Worm (Caenorhabditis elegans) whole organism, late embryonic: ENCODE measurements around the gene ZC487.1.

Source experiments
- C08G9.2 ChIP-seq: sonication (generic microtip); optimal IDR thresholded peaks from 2 replicates; lab custom pipeline; 2016; ENCODE audit warnings: mild to moderate bottlenecking, missing genetic modification characterization, moderate library complexity, missing compliant biosample characterization
- C38D4.7 ChIP-seq: fragments of 200-800 bp; sonication (Bioruptor generic); optimal IDR thresholded peaks from 2 replicates; lab custom pipeline; 2018; ENCODE audit warnings: mild to moderate bottlenecking, missing genetic modification characterization, moderate library complexity, missing compliant biosample characterization
- F13H6.1 ChIP-seq: sonication (generic microtip); optimal IDR thresholded peaks from 2 replicates; lab custom pipeline; 2016; ENCODE audit warnings: missing genetic modification characterization, missing compliant biosample characterization
- K02D7.2 ChIP-seq: sonication (generic microtip); optimal IDR thresholded peaks from 2 replicates; lab custom pipeline; 2017; ENCODE audit warnings: mild to moderate bottlenecking, missing genetic modification characterization, missing compliant biosample characterization
- T23F11.4 ChIP-seq: fragments of 200-800 bp; sonication (Bioruptor generic); optimal IDR thresholded peaks from 2 replicates; lab custom pipeline; 2018; ENCODE audit warnings: mild to moderate bottlenecking, missing genetic modification characterization, missing compliant biosample characterization
- Y22D7AL.16 ChIP-seq: sonication (generic microtip); optimal IDR thresholded peaks from 2 replicates; lab custom pipeline; 2016; ENCODE audit warnings: missing genetic modification characterization, missing compliant biosample characterization
- ama-1 ChIP-seq: fragments of 150-350 bp; optimal IDR thresholded peaks from 2 replicates; lab custom pipeline; 2014
- ceh-14 ChIP-seq: sonication (generic microtip); optimal IDR thresholded peaks from 2 replicates; lab custom pipeline; 2016; ENCODE audit warnings: missing genotype, missing genetic modification characterization, missing compliant biosample characterization
- ceh-22 ChIP-seq: sonication (generic microtip); optimal IDR thresholded peaks from 2 replicates; lab custom pipeline; 2017; ENCODE audit warnings: missing biosample characterization, missing genetic modification characterization
- ceh-30 ChIP-seq: fragments of 150-350 bp; optimal IDR thresholded peaks from 2 replicates; lab custom pipeline; 2014; ENCODE audit warnings: missing biosample characterization, missing genetic modification characterization
- ceh-31 ChIP-seq: sonication (generic microtip); optimal IDR thresholded peaks from 2 replicates; lab custom pipeline; 2016; ENCODE audit warnings: missing genetic modification characterization, missing compliant biosample characterization
- ceh-34 ChIP-seq: sonication (generic microtip); optimal IDR thresholded peaks from 2 replicates; lab custom pipeline; 2016; ENCODE audit warnings: mild to moderate bottlenecking, missing genetic modification characterization, missing compliant biosample characterization
- ceh-48 ChIP-seq: sonication (generic microtip); optimal IDR thresholded peaks from 2 replicates; lab custom pipeline; 2016; ENCODE audit warnings: missing genetic modification characterization, inconsistent platforms, missing compliant biosample characterization
- che-1 ChIP-seq: sonication (generic microtip); optimal IDR thresholded peaks from 2 replicates; lab custom pipeline; 2016; ENCODE audit warnings: mild to moderate bottlenecking, missing genetic modification characterization, missing compliant biosample characterization
- dmd-4 ChIP-seq: sonication (generic microtip); optimal IDR thresholded peaks from 2 replicates; lab custom pipeline; 2016; ENCODE audit warnings: borderline replicate concordance, missing genetic modification characterization, missing compliant biosample characterization
- dve-1 ChIP-seq: sonication (generic microtip); optimal IDR thresholded peaks from 2 replicates; lab custom pipeline; 2017; ENCODE audit warnings: antibody characterized with exemption, mild to moderate bottlenecking, missing genetic modification characterization, missing compliant biosample characterization
- eyg-1 ChIP-seq: sonication (generic microtip); optimal IDR thresholded peaks from 2 replicates; lab custom pipeline; 2016; ENCODE audit warnings: missing genotype, missing genetic modification characterization, missing compliant biosample characterization
- fax-1 ChIP-seq: sonication (generic microtip); optimal IDR thresholded peaks from 2 replicates; lab custom pipeline; 2016; ENCODE audit warnings: missing genotype, missing genetic modification characterization, missing compliant biosample characterization
- gmeb-2 ChIP-seq: sonication (generic microtip); optimal IDR thresholded peaks from 2 replicates; lab custom pipeline; 2016; ENCODE audit warnings: missing genetic modification characterization, inconsistent platforms, missing compliant biosample characterization
- hlh-30 ChIP-seq: sonication (generic microtip); optimal IDR thresholded peaks from 2 replicates; lab custom pipeline; 2017; ENCODE audit warnings: antibody characterized with exemption, missing genetic modification characterization, missing compliant biosample characterization; ENCODE audit not compliant: insufficient read depth
- hlh-6 ChIP-seq: sonication (generic microtip); optimal IDR thresholded peaks from 2 replicates; lab custom pipeline; 2016; ENCODE audit warnings: missing genotype, missing genetic modification characterization, missing compliant biosample characterization
- lim-6 ChIP-seq: sonication (generic microtip); optimal IDR thresholded peaks from 2 replicates; lab custom pipeline; 2016; ENCODE audit warnings: missing genetic modification characterization, missing compliant biosample characterization
- lin-11 ChIP-seq: fragments of 200-800 bp; sonication (Bioruptor generic); optimal IDR thresholded peaks from 2 replicates; lab custom pipeline; 2018; ENCODE audit warnings: mild to moderate bottlenecking, missing genetic modification characterization, missing compliant biosample characterization
- mec-3 ChIP-seq: sonication (generic microtip); optimal IDR thresholded peaks from 2 replicates; lab custom pipeline; 2016; ENCODE audit warnings: borderline replicate concordance, missing genetic modification characterization, missing compliant biosample characterization
- nfya-1 ChIP-seq: sonication (generic microtip); optimal IDR thresholded peaks from 2 replicates; lab custom pipeline; 2017; ENCODE audit warnings: missing genetic modification characterization, mild to moderate bottlenecking, missing compliant biosample characterization, antibody characterized with exemption, moderate library complexity
- nhr-11 ChIP-seq: fragments of 150-350 bp; optimal IDR thresholded peaks from 2 replicates; lab custom pipeline; 2014; ENCODE audit warnings: missing biosample characterization, missing genetic modification characterization
- nhr-232 ChIP-seq: sonication (generic microtip); optimal IDR thresholded peaks from 2 replicates; lab custom pipeline; 2016; ENCODE audit warnings: missing genetic modification characterization, missing compliant biosample characterization
- npax-4 ChIP-seq: sonication (generic microtip); optimal IDR thresholded peaks from 2 replicates; lab custom pipeline; 2016; ENCODE audit warnings: missing genetic modification characterization, missing compliant biosample characterization
- pag-3 ChIP-seq: sonication (generic microtip); optimal IDR thresholded peaks from 2 replicates; lab custom pipeline; 2016; ENCODE audit warnings: missing compliant biosample characterization, missing genetic modification characterization, borderline replicate concordance
- pax-1 ChIP-seq: fragments of 150-350 bp; optimal IDR thresholded peaks from 2 replicates; lab custom pipeline; 2014; ENCODE audit warnings: missing biosample characterization, missing genetic modification characterization
- pha-2 ChIP-seq: sonication (generic microtip); optimal IDR thresholded peaks from 2 replicates; lab custom pipeline; 2017; ENCODE audit warnings: mild to moderate bottlenecking, missing genetic modification characterization, missing compliant biosample characterization
- pqm-1 ChIP-seq: sonication (generic microtip); optimal IDR thresholded peaks from 2 replicates; lab custom pipeline; 2016; ENCODE audit warnings: missing genetic modification characterization, missing compliant biosample characterization
- sdc-2 ChIP-seq: sonication (generic microtip); optimal IDR thresholded peaks from 2 replicates; lab custom pipeline; 2016; ENCODE audit warnings: missing genotype, missing genetic modification characterization, missing compliant biosample characterization
- sox-4 ChIP-seq: sonication (generic microtip); optimal IDR thresholded peaks from 2 replicates; lab custom pipeline; 2017; ENCODE audit warnings: mild to moderate bottlenecking, missing genetic modification characterization, inconsistent platforms, missing compliant biosample characterization
- syd-9 ChIP-seq: sonication (generic microtip); optimal IDR thresholded peaks from 2 replicates; lab custom pipeline; 2016; ENCODE audit warnings: mild to moderate bottlenecking, missing genetic modification characterization, moderate library complexity, missing compliant biosample characterization
- unc-42 ChIP-seq: sonication (generic microtip); optimal IDR thresholded peaks from 2 replicates; lab custom pipeline; 2016; ENCODE audit warnings: missing genotype, missing genetic modification characterization, missing compliant biosample characterization
- zip-5 ChIP-seq: sonication (generic microtip); optimal IDR thresholded peaks from 2 replicates; lab custom pipeline; 2016; ENCODE audit warnings: missing genetic modification characterization, missing compliant biosample characterization

Gene ZC487.1

DNA sequence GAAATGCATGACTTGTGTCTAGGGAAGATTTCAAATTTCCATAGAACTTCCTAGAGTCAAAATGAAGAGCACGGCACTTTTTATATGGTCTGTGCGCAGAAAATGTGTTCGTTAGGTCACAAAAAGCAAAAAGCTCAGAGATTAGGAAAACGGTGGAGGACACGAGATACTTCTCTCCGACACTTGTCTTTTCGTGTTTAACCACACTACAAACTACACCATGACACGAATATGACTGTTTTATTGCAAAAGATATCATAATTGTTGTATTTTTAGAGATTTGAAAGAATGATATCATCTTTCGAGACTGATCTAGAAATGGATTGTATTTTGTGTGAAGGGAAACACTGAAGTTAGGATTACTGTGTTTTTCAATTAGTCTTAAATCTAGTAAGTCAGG lies 28.3 kb upstream of the ZC487.1 start:
- TF ChIP-seq K02D7.2 (tag; lab: Kevin White, UChicago) (no peak), ceh-34 (tag; lab: Kevin White, UChicago) (no peak), dve-1 (tag; lab: Kevin White, UChicago) (no peak), lim-6 (tag; lab: Kevin White, UChicago) (no peak), C08G9.2 (tag; lab: Kevin White, UChicago) (no peak), eyg-1 (tag; lab: Kevin White, UChicago) (no peak), hlh-6 (tag; lab: Kevin White, UChicago) (no peak), nfya-1 (no peak), dmd-4 (tag; lab: Kevin White, UChicago) (no peak), lin-11 (tag; lab: Kevin White, UChicago) (no peak), nhr-11 (tag; lab: Kevin White, UChicago) (no peak), fax-1 (no peak), ceh-31 (tag; lab: Kevin White, UChicago) (no peak)

DNA sequence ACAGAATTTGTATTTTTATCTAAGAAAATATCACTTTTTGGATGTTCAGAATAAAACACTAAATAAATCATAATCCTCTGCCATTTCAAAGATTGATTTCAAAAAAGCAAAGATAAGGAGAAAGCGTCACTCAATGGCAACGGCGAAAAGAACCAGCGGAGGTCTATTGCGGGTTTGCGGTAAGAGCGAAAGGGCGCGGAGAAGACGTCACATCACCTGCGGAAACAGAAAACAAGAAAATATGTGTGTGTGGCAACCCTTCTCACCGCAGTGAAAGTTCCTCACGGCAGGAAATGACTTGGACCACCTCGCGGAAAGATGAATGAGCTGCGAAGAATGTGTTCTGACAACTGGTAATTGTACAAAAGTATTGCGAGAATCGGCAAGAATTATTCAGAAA lies 27.5 kb upstream of the ZC487.1 start:
- no peak for TF ChIP-seq sox-4

DNA sequence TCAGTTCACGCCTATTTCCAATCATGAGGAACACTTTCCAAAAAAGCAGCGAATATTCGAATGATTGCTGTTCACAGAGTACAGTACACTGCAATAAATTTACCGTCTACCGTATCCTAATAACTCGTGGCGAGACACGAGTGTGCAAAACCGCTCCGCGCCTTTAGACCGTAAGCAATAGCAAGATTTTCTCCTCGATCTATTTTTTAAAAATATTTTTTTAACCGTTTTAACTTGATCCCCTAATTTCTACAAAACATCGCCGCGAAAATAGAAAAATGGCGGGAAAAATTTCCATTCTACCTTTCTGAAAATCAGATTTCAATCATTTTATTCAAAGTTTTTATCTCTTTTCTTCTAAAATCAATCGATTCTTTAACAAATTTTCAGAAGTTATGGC lies 24.6 kb upstream of the ZC487.1 start, which contains the start of gene era-1:
TSS of gene era-1 (plus strand) at position 366 of the 400 bp plus-strand sequence.
- no peak for TF ChIP-seq ceh-30 (tag; lab: Kevin White, UChicago)
- TF ChIP-seq gmeb-2 (tag; lab: Kevin White, UChicago): no peak
- no peak for TF ChIP-seq unc-42
- no peak for TF ChIP-seq C08G9.2 (tag; lab: Kevin White, UChicago)
- no peak for TF ChIP-seq sdc-2 (tag; lab: Kevin White, UChicago)
- TF ChIP-seq T23F11.4 (GFP tag; lab: Kevin White, UChicago): no peak
- TF ChIP-seq Y22D7AL.16 (tag; lab: Kevin White, UChicago): no peak
- no peak for TF ChIP-seq zip-5 (tag; lab: Kevin White, UChicago)
- no peak for TF ChIP-seq eyg-1 (tag; lab: Kevin White, UChicago)
- TF ChIP-seq pqm-1 (tag; lab: Kevin White, UChicago): no peak
- TF ChIP-seq pax-1 (tag; lab: Kevin White, UChicago): no peak
- TF ChIP-seq pha-2 (tag; lab: Kevin White, UChicago): no peak

- TF ChIP-seq ceh-14 (tag; lab: Kevin White, UChicago): no peak
- no peak for TF ChIP-seq syd-9
- no peak for TF ChIP-seq C38D4.7 (GFP tag; lab: Kevin White, UChicago)
- no peak for TF ChIP-seq pha-2 (tag; lab: Kevin White, UChicago)
- TF ChIP-seq lim-6 (tag; lab: Kevin White, UChicago): no peak
- no peak for TF ChIP-seq mec-3 (tag; lab: Kevin White, UChicago)
- TF ChIP-seq che-1 (tag; lab: Kevin White, UChicago): no peak
- TF ChIP-seq nhr-232 (tag; lab: Kevin White, UChicago): no peak
- TF ChIP-seq ceh-22 (tag; lab: Kevin White, UChicago): no peak
- TF ChIP-seq F13H6.1: no peak
- no peak for TF ChIP-seq pag-3 (tag; lab: Kevin White, UChicago)
- TF ChIP-seq ceh-30 (tag; lab: Kevin White, UChicago): no peak
- TF ChIP-seq pax-1 (tag; lab: Kevin White, UChicago): no peak
- TF ChIP-seq dve-1 (tag; lab: Kevin White, UChicago): no peak
- no peak for TF ChIP-seq Y22D7AL.16 (tag; lab: Kevin White, UChicago)
- TF ChIP-seq hlh-30: no peak
- no peak for TF ChIP-seq fax-1
- no peak for TF ChIP-seq ceh-48 (tag; lab: Kevin White, UChicago)
- TF ChIP-seq ama-1 (lab: Kevin White, UChicago): no peak
- TF ChIP-seq npax-4 (tag; lab: Kevin White, UChicago): no peak
- TF ChIP-seq, all 69 proteins: peak for 0
These were observed 22.8 kb upstream of the ZC487.1 start for ce11 chrV:6704482-6704881.
